Worm (Caenorhabditis elegans) whole organism, L2 larva: ENCODE data around the gene F09C6.14.

Experiments
- C34F6.9 ChIP-seq: fragments of 150-350 bp; optimal IDR thresholded peaks from 2 replicates; lab custom pipeline; 2014; ENCODE audit warnings: missing biosample characterization, missing genetic modification characterization
- F13H6.1 ChIP-seq: sonication (generic microtip); optimal IDR thresholded peaks from 2 replicates; lab custom pipeline; 2016; ENCODE audit warnings: missing genetic modification characterization, missing compliant biosample characterization
- Y55F3AM.14 ChIP-seq: fragments of 200-800 bp; sonication (Bioruptor generic); optimal IDR thresholded peaks from 2 replicates; lab custom pipeline; 2018; ENCODE audit warnings: mild to moderate bottlenecking, missing genetic modification characterization, missing compliant biosample characterization
- alr-1 ChIP-seq: fragments of 150-350 bp; optimal IDR thresholded peaks from 2 replicates; lab custom pipeline; 2014; ENCODE audit warnings: missing biosample characterization, missing genetic modification characterization
- ama-1 ChIP-seq: fragments of 150-350 bp; optimal IDR thresholded peaks from 2 replicates; lab custom pipeline; 2018; ENCODE audit warnings: inconsistent platforms
- blmp-1 ChIP-seq: sonication (generic microtip); optimal IDR thresholded peaks from 2 replicates; lab custom pipeline; 2017; ENCODE audit warnings: missing genetic modification characterization, mild to moderate bottlenecking, missing compliant biosample characterization, antibody characterized with exemption, moderate library complexity; ENCODE audit not compliant: insufficient read depth
- ceh-16 ChIP-seq: fragments of 150-350 bp; optimal IDR thresholded peaks from 2 replicates; lab custom pipeline; 2014; ENCODE audit warnings: missing biosample characterization, missing genetic modification characterization
- ceh-82 ChIP-seq: fragments of 150-350 bp; optimal IDR thresholded peaks from 2 replicates; lab custom pipeline; 2014; ENCODE audit warnings: missing biosample characterization, missing genetic modification characterization
- crh-2 ChIP-seq: sonication (generic microtip); optimal IDR thresholded peaks from 2 replicates; lab custom pipeline; 2017; ENCODE audit warnings: missing biosample characterization, missing genetic modification characterization
- dmd-4 ChIP-seq: sonication (generic microtip); optimal IDR thresholded peaks from 2 replicates; lab custom pipeline; 2017; ENCODE audit warnings: missing biosample characterization, missing genetic modification characterization
- egl-27 ChIP-seq: sonication (generic microtip); optimal IDR thresholded peaks from 3 replicates; lab custom pipeline; 2017; ENCODE audit warnings: missing biosample characterization, missing genetic modification reagents, missing genetic modification characterization
- elt-1 ChIP-seq: fragments of 150-350 bp; optimal IDR thresholded peaks from 2 replicates; lab custom pipeline; 2014; ENCODE audit warnings: missing biosample characterization, missing genetic modification characterization
- elt-3 ChIP-seq: sonication (generic microtip); optimal IDR thresholded peaks from 2 replicates; lab custom pipeline; 2017; ENCODE audit warnings: missing biosample characterization, missing genetic modification characterization
- fos-1 ChIP-seq: fragments of 150-350 bp; optimal IDR thresholded peaks from 2 replicates; lab custom pipeline; 2014; ENCODE audit warnings: missing biosample characterization, missing genetic modification characterization
- gmeb-1 ChIP-seq: fragments of 150-350 bp; optimal IDR thresholded peaks from 2 replicates; lab custom pipeline; 2014; ENCODE audit warnings: missing biosample characterization, missing genetic modification characterization
- lin-11 ChIP-seq: fragments of 150-350 bp; sonication (generic microtip); optimal IDR thresholded peaks from 2 replicates; lab custom pipeline; 2014; ENCODE audit warnings: missing biosample characterization, missing genetic modification characterization, inconsistent platforms, mixed read lengths
- lin-13 ChIP-seq: fragments of 150-350 bp; optimal IDR thresholded peaks from 2 replicates; lab custom pipeline; 2014; ENCODE audit warnings: missing biosample characterization, missing genetic modification reagents, missing genetic modification characterization
- lin-39 ChIP-seq: fragments of 150-350 bp; optimal IDR thresholded peaks from 2 replicates; lab custom pipeline; 2014; ENCODE audit warnings: missing biosample characterization, missing genetic modification reagents, missing genetic modification characterization
- lsy-2 ChIP-seq, 2 experiments: fragments of 150-350 bp in 1 of 2; sonication (generic microtip) in 1 of 2; optimal IDR thresholded peaks; 2 replicates each; lab custom pipeline; 2014 to 2017; ENCODE audit warnings: missing biosample characterization in 2 of 2, missing genetic modification characterization in 2 of 2
- mab-5 ChIP-seq: fragments of 150-350 bp; optimal IDR thresholded peaks from 2 replicates; lab custom pipeline; 2014; ENCODE audit warnings: missing biosample characterization, missing genetic modification characterization
- mbf-1 ChIP-seq: sonication (generic microtip); optimal IDR thresholded peaks from 2 replicates; lab custom pipeline; 2017; ENCODE audit warnings: missing biosample characterization, missing genetic modification characterization
- nhr-10 ChIP-seq: sonication (generic microtip); optimal IDR thresholded peaks from 2 replicates; lab custom pipeline; 2017; ENCODE audit warnings: missing biosample characterization, missing genetic modification characterization
- nhr-11 ChIP-seq: fragments of 150-350 bp; optimal IDR thresholded peaks from 2 replicates; lab custom pipeline; 2014; ENCODE audit warnings: missing biosample characterization, missing genetic modification characterization
- nhr-129 ChIP-seq: fragments of 150-350 bp; optimal IDR thresholded peaks from 2 replicates; lab custom pipeline; 2014; ENCODE audit warnings: missing biosample characterization, missing genetic modification characterization
- nhr-237 ChIP-seq: fragments of 150-350 bp; optimal IDR thresholded peaks from 2 replicates; lab custom pipeline; 2014; ENCODE audit warnings: missing biosample characterization, missing genetic modification characterization
- nhr-25 ChIP-seq: fragments of 150-350 bp; sonication (generic microtip); optimal IDR thresholded peaks from 3 replicates; lab custom pipeline; 2014; ENCODE audit warnings: missing biosample characterization, missing genetic modification characterization
- nhr-77 ChIP-seq: fragments of 150-350 bp; optimal IDR thresholded peaks from 2 replicates; lab custom pipeline; 2014; ENCODE audit warnings: missing biosample characterization, missing genetic modification characterization
- peb-1 ChIP-seq: fragments of 150-350 bp; optimal IDR thresholded peaks from 2 replicates; lab custom pipeline; 2014; ENCODE audit warnings: missing biosample characterization, missing genetic modification characterization
- sem-4 ChIP-seq: fragments of 150-350 bp; optimal IDR thresholded peaks from 2 replicates; lab custom pipeline; 2014; ENCODE audit warnings: missing biosample characterization, missing genetic modification reagents, missing genetic modification characterization
- skn-1 ChIP-seq: sonication (generic microtip); optimal IDR thresholded peaks from 2 replicates; lab custom pipeline; 2017; ENCODE audit warnings: missing biosample characterization, missing genetic modification characterization
- sma-3 ChIP-seq: sonication (generic microtip); optimal IDR thresholded peaks from 2 replicates; lab custom pipeline; 2016; ENCODE audit warnings: missing genetic modification reagents, missing genetic modification characterization, missing compliant biosample characterization
- sma-9 ChIP-seq, 2 experiments: fragments of 150-350 bp in 1 of 2; sonication (generic microtip) in 1 of 2; optimal IDR thresholded peaks; 2 replicates each; lab custom pipeline; 2014 to 2016; ENCODE audit warnings: missing genetic modification characterization in 2 of 2, mild to moderate bottlenecking in 1 of 2, missing biosample characterization in 1 of 2, missing compliant biosample characterization in 1 of 2, missing genetic modification reagents in 1 of 2, moderate library complexity in 1 of 2
- unc-39 ChIP-seq: fragments of 150-350 bp; optimal IDR thresholded peaks from 2 replicates; lab custom pipeline; 2014; ENCODE audit warnings: missing biosample characterization, missing genetic modification characterization
- unc-55 ChIP-seq: fragments of 150-350 bp; sonication (generic microtip); optimal IDR thresholded peaks from 3 replicates; lab custom pipeline; 2014; ENCODE audit warnings: missing biosample characterization, missing genetic modification reagents, missing genetic modification characterization
- zag-1 ChIP-seq: fragments of 150-350 bp; optimal IDR thresholded peaks from 2 replicates; lab custom pipeline; 2014; ENCODE audit warnings: missing biosample characterization, missing genetic modification characterization
- ztf-1 ChIP-seq: fragments of 200-800 bp; sonication (Bioruptor generic); conservative IDR thresholded peaks from 2 replicates; pipeline ENCODE4 v1.3.6; 2022; ENCODE audit warnings: missing genetic modification characterization, missing compliant biosample characterization
- ztf-4 ChIP-seq: fragments of 150-350 bp; optimal IDR thresholded peaks from 2 replicates; lab custom pipeline; 2014; ENCODE audit warnings: missing biosample characterization, missing genetic modification characterization

Gene F09C6.14

ce11 chrV:16880054-16880453 is 725 bp upstream of the F09C6.14 start, which contains the start of gene F09C6.3:
Gene F09C6.3 (minus strand): TSS chrV:16880154.
- TF ChIP-seq ztf-1 (GFP tag; lab: Robert Waterston, UW) (no peak), lin-11 (tag; lab: Kevin White, UChicago) (no peak), elt-1 (no peak), nhr-237 (no peak), sma-9 (GFP tag; optimal IDR thresholded peaks at IDR 0.05; lab: Kevin White, UChicago) (no peak), sma-9 (tag; optimal IDR thresholded peaks at IDR 0.05; lab: Kevin White, UChicago) (no peak), F13H6.1 (tag; lab: Kevin White, UChicago) (no peak), nhr-11 (no peak), peb-1 (tag; lab: Kevin White, UChicago) (no peak)

- TF ChIP-seq nhr-25 (tag; lab: Kevin White, UChicago) (no peak), ztf-4 (no peak), zag-1 (tag; lab: Kevin White, UChicago) (no peak), sem-4 (no peak), elt-1 (no peak), blmp-1 (tag; lab: Kevin White, UChicago) (no peak), nhr-129 (no peak), unc-39 (tag; lab: Kevin White, UChicago) (no peak), mab-5 (no peak), fos-1 (tag; lab: Kevin White, UChicago) (no peak), lin-13 (GFP tag; lab: Kevin White, UChicago) (no peak), alr-1 (tag; lab: Kevin White, UChicago) (no peak), lin-39 (tag; lab: Kevin White, UChicago) (no peak), nhr-10 (tag; lab: Kevin White, UChicago) (no peak), egl-27 (no peak), C34F6.9 (tag; lab: Kevin White, UChicago) (no peak)
- TF ChIP-seq, all 48 proteins: peak for 0
These were observed 1.6 kb downstream of the F09C6.14 start, which contains the start of the genes F09C6.11 and F09C6.12 for ce11 chrV:16882260-16882918. Gene F09C6.11 (minus strand): TSS chrV:16882310. Gene F09C6.12 (plus strand): TSS chrV:16882868.

ce11 chrV:16884744-16885143 is 4.0 kb downstream of the F09C6.14 start, which contains the start of gene F09C6.13:
Gene F09C6.13 (plus strand): TSS chrV:16885044.
- no peak for TF ChIP-seq ceh-16
- TF ChIP-seq gmeb-1 (tag; lab: Kevin White, UChicago), result no peak
- TF ChIP-seq fos-1 (tag; lab: Kevin White, UChicago), result no peak
- TF ChIP-seq elt-3 (tag; lab: Kevin White, UChicago), result no peak
- no peak for TF ChIP-seq lsy-2 (tag; optimal IDR thresholded peaks at IDR 0.05; lab: Kevin White, UChicago)
- no peak for TF ChIP-seq ztf-4
- TF ChIP-seq ceh-82, result no peak
- no peak for TF ChIP-seq sma-9 (GFP tag; optimal IDR thresholded peaks at IDR 0.05; lab: Kevin White, UChicago)
- no peak for TF ChIP-seq sma-9 (tag; optimal IDR thresholded peaks at IDR 0.05; lab: Kevin White, UChicago)
- TF ChIP-seq nhr-10 (tag; lab: Kevin White, UChicago), result no peak
- no peak for TF ChIP-seq ztf-1 (GFP tag; lab: Robert Waterston, UW)
- no peak for TF ChIP-seq nhr-25 (tag; lab: Kevin White, UChicago)
- no peak for TF ChIP-seq nhr-77 (tag; lab: Kevin White, UChicago)
- no peak for TF ChIP-seq peb-1 (tag; lab: Kevin White, UChicago)
- TF ChIP-seq dmd-4 (tag; lab: Kevin White, UChicago), result no peak
- no peak for TF ChIP-seq Y55F3AM.14

DNA sequence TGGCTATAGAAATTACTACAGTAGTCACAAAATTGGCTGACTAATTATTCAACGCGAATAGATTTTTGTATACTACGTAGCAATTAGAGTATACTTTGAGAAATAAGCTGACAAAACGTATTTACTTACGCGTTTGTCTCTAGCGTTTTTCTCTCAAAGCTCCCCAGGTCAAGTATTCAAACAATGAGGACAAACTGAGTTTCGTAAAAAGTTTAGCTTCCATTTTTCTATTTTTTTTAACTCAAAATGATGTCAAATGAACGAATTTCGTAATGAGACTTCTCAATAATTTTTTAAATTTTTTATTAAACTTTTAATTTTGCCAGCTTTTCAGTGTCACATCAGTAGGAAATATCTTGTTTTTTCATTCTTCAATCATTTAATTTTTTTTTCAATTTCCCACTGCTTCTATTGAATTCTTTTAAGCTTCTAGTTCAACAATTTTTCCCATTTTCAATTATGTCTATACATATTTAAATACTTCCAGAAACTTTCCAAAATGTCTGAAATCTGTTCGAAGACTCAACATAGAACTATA is 8.1 kb downstream of the F09C6.14 start, which contains the start of the genes ifas-2 and fbxa-44:
Gene ifas-2 (minus strand): TSS at position 101 of the 538 bp plus-strand sequence.
Gene fbxa-44 (plus strand): TSS at position 488 of the 538 bp plus-strand sequence.
- TF ChIP-seq elt-3 (tag; lab: Kevin White, UChicago), result no peak
- TF ChIP-seq nhr-77 (tag; lab: Kevin White, UChicago), result no peak
- TF ChIP-seq unc-55 (GFP tag; lab: Kevin White, UChicago), result no peak
- TF ChIP-seq egl-27, result no peak
- no peak for TF ChIP-seq lin-11 (tag; lab: Kevin White, UChicago)

ce11 chrV:16893440-16893839 is 12.7 kb downstream of the F09C6.14 start, which contains the start of gene F09C6.15:
Gene F09C6.15 (plus strand): TSS chrV:16893740.
- TF ChIP-seq F13H6.1 (tag; lab: Kevin White, UChicago), result no peak
- TF ChIP-seq crh-2, result no peak
- TF ChIP-seq gmeb-1 (tag; lab: Kevin White, UChicago), result no peak
- no peak for TF ChIP-seq mbf-1
- TF ChIP-seq ama-1, result no peak
- TF ChIP-seq nhr-10 (tag; lab: Kevin White, UChicago), result no peak
- TF ChIP-seq nhr-237, result no peak
- no peak for TF ChIP-seq blmp-1 (tag; lab: Kevin White, UChicago)
- TF ChIP-seq mab-5, result no peak
- no peak for TF ChIP-seq sma-3 (GFP tag; lab: Kevin White, UChicago)
- TF ChIP-seq Y55F3AM.14, result no peak
- no peak for TF ChIP-seq skn-1
- no peak for TF ChIP-seq lsy-2 (tag; optimal IDR thresholded peaks at IDR 0.05; lab: Kevin White, UChicago)
- TF ChIP-seq, all 48 proteins: peak for 0
